Worm (Caenorhabditis elegans): ENCODE results near the gene H01M10.1.

DNA sequence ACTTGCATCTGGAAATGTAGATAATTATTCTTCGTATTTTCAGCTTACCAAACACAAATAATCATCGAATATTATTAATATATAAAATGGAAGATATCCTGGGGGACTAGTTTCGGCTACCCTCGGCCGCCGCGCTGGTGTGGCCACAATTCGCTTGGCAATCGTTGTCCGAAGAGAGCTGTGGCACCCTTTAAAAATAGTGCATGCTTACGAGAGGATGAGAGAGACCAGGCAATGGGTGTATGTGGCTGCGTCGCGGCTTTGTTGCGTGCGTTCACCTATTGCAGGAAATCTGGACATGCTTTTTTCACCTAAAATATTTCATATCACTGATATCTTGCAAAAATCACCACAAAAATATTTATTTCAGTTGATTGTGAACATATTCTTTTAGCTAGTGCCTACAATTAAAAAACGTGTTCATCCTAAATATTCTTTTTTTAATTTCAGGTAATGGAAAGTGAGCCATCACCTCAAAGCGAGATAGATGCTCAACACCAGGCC lies 7.7 kb downstream of the H01M10.1 start, which contains the start of the genes ccd-5 and F52H2.1:
- TF ChIP-seq him-1 (tag; optimal IDR thresholded peaks at IDR 0.05) (no peak), W03F9.2 (tag; optimal IDR thresholded peaks at IDR 0.05) (no peak)
